Worm (Caenorhabditis elegans) whole organism, L2 larva: ENCODE results near the gene K09C6.3.
"Not testable (repeated sequence)": the region's sequence is repeated elsewhere in the genome, so short reads cannot be mapped to it uniquely, and the experiment has no call there.

Experiments
- C34F6.9 ChIP-seq: fragments of 150-350 bp; optimal IDR thresholded peaks from 2 replicates; lab custom pipeline; 2014; ENCODE audit warnings: missing biosample characterization, missing genetic modification characterization
- F13H6.1 ChIP-seq: sonication (generic microtip); optimal IDR thresholded peaks from 2 replicates; lab custom pipeline; 2016; ENCODE audit warnings: missing genetic modification characterization, missing compliant biosample characterization
- R02D3.7 ChIP-seq: fragments of 150-350 bp; optimal IDR thresholded peaks from 2 replicates; lab custom pipeline; 2014; ENCODE audit warnings: missing biosample characterization, missing genetic modification characterization
- ZK546.5 ChIP-seq: sonication (generic microtip); optimal IDR thresholded peaks from 2 replicates; lab custom pipeline; 2017; ENCODE audit warnings: missing biosample characterization, missing genetic modification characterization
- alr-1 ChIP-seq: fragments of 150-350 bp; optimal IDR thresholded peaks from 2 replicates; lab custom pipeline; 2014; ENCODE audit warnings: missing biosample characterization, missing genetic modification characterization
- aly-2 ChIP-seq: fragments of 150-350 bp; optimal IDR thresholded peaks from 2 replicates; lab custom pipeline; 2014; ENCODE audit warnings: missing biosample characterization, missing genetic modification characterization
- ama-1 ChIP-seq: fragments of 150-350 bp; optimal IDR thresholded peaks from 2 replicates; lab custom pipeline; 2018; ENCODE audit warnings: inconsistent platforms
- blmp-1 ChIP-seq: sonication (generic microtip); optimal IDR thresholded peaks from 2 replicates; lab custom pipeline; 2017; ENCODE audit warnings: missing genetic modification characterization, mild to moderate bottlenecking, missing compliant biosample characterization, antibody characterized with exemption, moderate library complexity; ENCODE audit not compliant: insufficient read depth
- ceh-16 ChIP-seq: fragments of 150-350 bp; optimal IDR thresholded peaks from 2 replicates; lab custom pipeline; 2014; ENCODE audit warnings: missing biosample characterization, missing genetic modification characterization
- ceh-82 ChIP-seq: fragments of 150-350 bp; optimal IDR thresholded peaks from 2 replicates; lab custom pipeline; 2014; ENCODE audit warnings: missing biosample characterization, missing genetic modification characterization
- crh-2 ChIP-seq: sonication (generic microtip); optimal IDR thresholded peaks from 2 replicates; lab custom pipeline; 2017; ENCODE audit warnings: missing biosample characterization, missing genetic modification characterization
- dmd-4 ChIP-seq: sonication (generic microtip); optimal IDR thresholded peaks from 2 replicates; lab custom pipeline; 2017; ENCODE audit warnings: missing biosample characterization, missing genetic modification characterization
- egl-27 ChIP-seq: sonication (generic microtip); optimal IDR thresholded peaks from 3 replicates; lab custom pipeline; 2017; ENCODE audit warnings: missing biosample characterization, missing genetic modification reagents, missing genetic modification characterization
- elt-1 ChIP-seq: fragments of 150-350 bp; optimal IDR thresholded peaks from 2 replicates; lab custom pipeline; 2014; ENCODE audit warnings: missing biosample characterization, missing genetic modification characterization
- fos-1 ChIP-seq: fragments of 150-350 bp; optimal IDR thresholded peaks from 2 replicates; lab custom pipeline; 2014; ENCODE audit warnings: missing biosample characterization, missing genetic modification characterization
- gmeb-1 ChIP-seq: fragments of 150-350 bp; optimal IDR thresholded peaks from 2 replicates; lab custom pipeline; 2014; ENCODE audit warnings: missing biosample characterization, missing genetic modification characterization
- lin-13 ChIP-seq: fragments of 150-350 bp; optimal IDR thresholded peaks from 2 replicates; lab custom pipeline; 2014; ENCODE audit warnings: missing biosample characterization, missing genetic modification reagents, missing genetic modification characterization
- lsy-2 ChIP-seq, 2 experiments: fragments of 150-350 bp in 1 of 2; sonication (generic microtip) in 1 of 2; optimal IDR thresholded peaks; 2 replicates each; lab custom pipeline; 2014 to 2017; ENCODE audit warnings: missing biosample characterization in 2 of 2, missing genetic modification characterization in 2 of 2
- mab-5 ChIP-seq: fragments of 150-350 bp; optimal IDR thresholded peaks from 2 replicates; lab custom pipeline; 2014; ENCODE audit warnings: missing biosample characterization, missing genetic modification characterization
- mdl-1 ChIP-seq, 2 experiments: fragments of 150-350 bp in 1 of 2; sonication (generic microtip) in 1 of 2; optimal IDR thresholded peaks; 2 replicates each; lab custom pipeline; 2017; ENCODE audit warnings: missing biosample characterization in 2 of 2, missing genetic modification characterization in 2 of 2
- nhr-11 ChIP-seq: fragments of 150-350 bp; optimal IDR thresholded peaks from 2 replicates; lab custom pipeline; 2014; ENCODE audit warnings: missing biosample characterization, missing genetic modification characterization
- nhr-23 ChIP-seq: fragments of 150-350 bp; optimal IDR thresholded peaks from 2 replicates; lab custom pipeline; 2014; ENCODE audit warnings: missing biosample characterization, missing genetic modification reagents, missing genetic modification characterization
- nhr-237 ChIP-seq: fragments of 150-350 bp; optimal IDR thresholded peaks from 2 replicates; lab custom pipeline; 2014; ENCODE audit warnings: missing biosample characterization, missing genetic modification characterization
- nhr-25 ChIP-seq: fragments of 150-350 bp; sonication (generic microtip); optimal IDR thresholded peaks from 3 replicates; lab custom pipeline; 2014; ENCODE audit warnings: missing biosample characterization, missing genetic modification characterization
- sem-4 ChIP-seq: fragments of 150-350 bp; optimal IDR thresholded peaks from 2 replicates; lab custom pipeline; 2014; ENCODE audit warnings: missing biosample characterization, missing genetic modification reagents, missing genetic modification characterization
- skn-1 ChIP-seq: sonication (generic microtip); optimal IDR thresholded peaks from 2 replicates; lab custom pipeline; 2017; ENCODE audit warnings: missing biosample characterization, missing genetic modification characterization
- sma-3 ChIP-seq: sonication (generic microtip); optimal IDR thresholded peaks from 2 replicates; lab custom pipeline; 2016; ENCODE audit warnings: missing genetic modification reagents, missing genetic modification characterization, missing compliant biosample characterization
- snpc-4 ChIP-seq: fragments of 150-350 bp; optimal IDR thresholded peaks from 2 replicates; lab custom pipeline; 2014; ENCODE audit warnings: missing biosample characterization, missing genetic modification characterization
- unc-39 ChIP-seq: fragments of 150-350 bp; optimal IDR thresholded peaks from 2 replicates; lab custom pipeline; 2014; ENCODE audit warnings: missing biosample characterization, missing genetic modification characterization
- zag-1 ChIP-seq: fragments of 150-350 bp; optimal IDR thresholded peaks from 2 replicates; lab custom pipeline; 2014; ENCODE audit warnings: missing biosample characterization, missing genetic modification characterization
- ztf-1 ChIP-seq: fragments of 200-800 bp; sonication (Bioruptor generic); conservative IDR thresholded peaks from 2 replicates; pipeline ENCODE4 v1.3.6; 2022; ENCODE audit warnings: missing genetic modification characterization, missing compliant biosample characterization
- ztf-11 ChIP-seq: sonication (generic microtip); optimal IDR thresholded peaks from 2 replicates; lab custom pipeline; 2017; ENCODE audit warnings: missing biosample characterization, missing genetic modification characterization

Gene K09C6.3

ce11 chrV:822922-823321 is 29.4 kb upstream of the K09C6.3 start, which contains the start of gene srx-31:
Gene srx-31 (minus strand): TSS chrV:823022.
- TF ChIP-seq mab-5, unc-39, ceh-16 (tag; lab: Kevin White, UChicago): not testable (repeated sequence)

ce11 chrV:826097-826496 is 26.2 kb upstream of the K09C6.3 start, which contains the start of gene F41H8.2:
Gene F41H8.2 (plus strand): TSS chrV:826397.
- TF ChIP-seq ZK546.5 (tag; lab: Kevin White, UChicago) = no peak
- TF ChIP-seq nhr-25 (tag; lab: Kevin White, UChicago) = no peak
- TF ChIP-seq nhr-23 (tag; lab: Kevin White, UChicago) = no peak
- no peak for TF ChIP-seq C34F6.9
- no peak for TF ChIP-seq blmp-1 (tag; lab: Kevin White, UChicago)
- no peak for TF ChIP-seq crh-2 (tag; lab: Kevin White, UChicago)
- TF ChIP-seq zag-1 (tag; lab: Kevin White, UChicago) = no peak
- no peak for TF ChIP-seq lsy-2 (tag; optimal IDR thresholded peaks at IDR 0.05; lab: Kevin White, UChicago)
- no peak for TF ChIP-seq dmd-4 (tag; lab: Kevin White, UChicago)
- no peak for TF ChIP-seq mdl-1 (tag; optimal IDR thresholded peaks at IDR 0.05; lab: Kevin White, UChicago)
- no peak for TF ChIP-seq egl-27
- no peak for TF ChIP-seq nhr-237
- no peak for TF ChIP-seq mab-5 (tag; lab: Kevin White, UChicago)
- TF ChIP-seq nhr-11 (tag; lab: Kevin White, UChicago) = no peak
- no peak for TF ChIP-seq alr-1 (tag; lab: Kevin White, UChicago)
- TF ChIP-seq skn-1 (tag; lab: Kevin White, UChicago) = no peak
- no peak for TF ChIP-seq lin-13 (GFP tag; lab: Kevin White, UChicago)
- no peak for TF ChIP-seq fos-1 (tag; lab: Kevin White, UChicago)
- TF ChIP-seq ztf-1 (GFP tag; lab: Robert Waterston, UW) = no peak
- no peak for TF ChIP-seq aly-2 (tag; lab: Kevin White, UChicago)

- TF ChIP-seq gmeb-1 (no peak), elt-1 (tag; lab: Kevin White, UChicago) (no peak), alr-1 (tag; lab: Kevin White, UChicago) (no peak), sma-3 (no peak), mdl-1 (tag; optimal IDR thresholded peaks at IDR 0.05; lab: Kevin White, UChicago) (no peak), snpc-4 (tag; lab: Kevin White, UChicago) (no peak), nhr-237 (no peak), lsy-2 (tag; optimal IDR thresholded peaks at IDR 0.05; lab: Kevin White, UChicago) (no peak), mab-5 (tag; lab: Kevin White, UChicago) (no peak), nhr-25 (tag; lab: Kevin White, UChicago) (no peak), dmd-4 (tag; lab: Kevin White, UChicago) (no peak), ceh-16 (tag; lab: Kevin White, UChicago) (no peak), skn-1 (tag; lab: Kevin White, UChicago) (no peak), blmp-1 (tag; lab: Kevin White, UChicago) (no peak), ztf-11 (tag; lab: Kevin White, UChicago) (no peak), unc-39 (tag; lab: Kevin White, UChicago) (no peak)
Observed at ce11 chrV:833368-833767, 18.9 kb upstream of the K09C6.3 start, which contains the start of gene F41H8.1. Gene F41H8.1 (plus strand): TSS chrV:833668.

ce11 chrV:838984-839471 is 13.3 kb upstream of the K09C6.3 start, which contains the start of the genes K09C6.7 and K09C6.10:
Gene K09C6.7 (minus strand): TSS chrV:839084.
Gene K09C6.10 (plus strand): TSS chrV:839421.
- TF ChIP-seq nhr-23 (tag; lab: Kevin White, UChicago); C34F6.9; mdl-1 (tag; optimal IDR thresholded peaks at IDR 0.05; lab: Kevin White, UChicago): not testable (repeated sequence)

- no peak for TF ChIP-seq crh-2 (tag; lab: Kevin White, UChicago)
- TF ChIP-seq nhr-11 (tag; lab: Kevin White, UChicago) = no peak
- no peak for TF ChIP-seq lin-13 (GFP tag; lab: Kevin White, UChicago)
- TF ChIP-seq sem-4 (tag; lab: Kevin White, UChicago) = no peak
- no peak for TF ChIP-seq ama-1
- no peak for TF ChIP-seq ceh-82 (tag; lab: Kevin White, UChicago)
- no peak for TF ChIP-seq F13H6.1 (tag; lab: Kevin White, UChicago)
- TF ChIP-seq blmp-1 (tag; lab: Kevin White, UChicago) = no peak
- no peak for TF ChIP-seq gmeb-1
- TF ChIP-seq nhr-23 (tag; lab: Kevin White, UChicago) = no peak
- no peak for TF ChIP-seq R02D3.7 (tag; lab: Kevin White, UChicago)
Observed at ce11 chrV:842611-843010, 9.7 kb upstream of the K09C6.3 start.
